Fruit fly (Drosophila melanogaster): Measurements from ENCODE around the gene CG9701.

The CG9701 gene

DNA sequence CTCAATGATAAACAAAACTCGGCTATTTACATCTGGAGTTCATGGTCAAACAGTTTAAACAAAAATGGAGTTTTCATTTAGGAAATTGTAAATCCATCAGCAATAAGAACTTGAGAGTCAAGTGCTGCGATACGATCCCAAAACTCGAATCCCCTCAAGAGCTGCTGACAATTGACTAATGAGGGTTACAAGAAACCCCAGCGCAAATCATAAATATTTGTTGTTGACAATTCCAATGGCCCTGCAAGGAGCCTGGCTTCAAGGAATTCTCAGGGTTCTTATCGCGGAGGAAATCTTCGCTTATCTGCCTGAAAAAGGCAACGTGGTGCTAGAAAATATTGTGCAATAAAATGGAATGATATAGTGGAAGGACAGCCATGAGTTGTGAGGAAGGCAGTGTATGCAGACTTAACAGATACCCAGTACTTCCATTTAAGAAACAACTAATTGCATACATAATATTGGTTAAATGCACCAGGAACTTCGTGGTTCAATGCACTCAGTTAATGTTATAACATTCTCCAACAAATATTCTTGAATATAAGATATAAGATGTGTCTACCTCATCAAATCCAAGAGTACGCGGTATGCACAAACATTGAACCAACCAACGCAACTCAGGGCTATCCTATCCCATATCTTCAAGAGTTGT is 34.8 kb downstream of the CG9701 start (continued):
- TF ChIP-seq CG8944 (GFP tag; optimal IDR thresholded peaks at IDR 0.05) (no peak), dati (GFP tag; IDR thresholded peaks at IDR 0.05) (no peak), abd-A (tag; optimal IDR thresholded peaks at IDR 0.05) (no peak), Xbp1 (GFP tag; optimal IDR thresholded peaks at IDR 0.05) (peak; percentile 42), zen (tag; optimal IDR thresholded peaks at IDR 0.05) (peak; percentile 74)

DNA sequence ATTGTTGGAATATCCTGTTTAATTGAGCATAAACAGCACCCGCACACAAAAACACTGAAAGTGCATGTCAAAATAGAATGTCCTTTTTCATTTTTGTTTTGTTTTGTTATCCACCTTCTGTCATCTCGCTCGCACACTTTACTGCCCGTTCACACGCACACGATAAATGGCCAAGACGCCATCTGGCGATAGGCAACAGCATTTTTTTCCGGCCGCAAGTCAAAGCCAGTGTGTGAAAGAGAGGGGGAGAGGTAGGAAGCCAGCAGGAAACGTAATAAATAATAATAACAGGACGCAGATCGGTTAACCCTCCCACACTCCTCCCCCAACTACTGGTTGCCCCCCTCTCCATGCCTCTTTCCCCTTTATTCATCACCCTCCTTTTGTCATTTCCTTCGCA is 36.5 kb downstream of the CG9701 start:
- TF ChIP-seq Asciz (GFP tag; optimal IDR thresholded peaks at IDR 0.05) (peak; percentile 29), lov (optimal IDR thresholded peaks at IDR 0.05) (no peak), lov (GFP tag; IDR thresholded peaks at IDR 0.05) (peak; percentile 57; the same call in 1 of the 3 replicates), Abd-B (GFP tag; optimal IDR thresholded peaks at IDR 0.05) (no peak), sqz (GFP tag; optimal IDR thresholded peaks at IDR 0.05) (peak; percentile 91), Xbp1 (GFP tag; optimal IDR thresholded peaks at IDR 0.05) (no peak), croc (GFP tag; conservative IDR thresholded peaks at IDR 0.05) (no peak), p53 (GFP tag; optimal IDR thresholded peaks at IDR 0.05) (no peak), CG13424 (tag; optimal IDR thresholded peaks at IDR 0.05) (no peak), Sox100B (GFP tag; optimal IDR thresholded peaks at IDR 0.05) (peak; percentile 26), CG3163 (GFP tag; optimal IDR thresholded peaks at IDR 0.05) (no peak), CG8924 (tag; optimal IDR thresholded peaks at IDR 0.05) (peak; percentile 29), lab (GFP tag; optimal IDR thresholded peaks at IDR 0.05) (peak; percentile 58), Ets65A (GFP tag) (peak; percentile 81), CG10267 (tag; optimal IDR thresholded peaks at IDR 0.05) (peak; percentile 8), dmrt99B (tag; optimal IDR thresholded peaks at IDR 0.05) (no peak), CG11247 (GFP tag; IDR thresholded peaks at IDR 0.05) (peak; percentile 49; the same call in 1 of the 2 replicates), Hmr (GFP tag; optimal IDR thresholded peaks at IDR 0.05) (no peak), Neu2 (GFP tag; optimal IDR thresholded peaks at IDR 0.05; ENCODE audit: borderline replicate concordance) (no peak), Mrtf (GFP tag; IDR thresholded peaks at IDR 0.05) (no peak), CG14050 (GFP tag; IDR thresholded peaks at IDR 0.05) (no peak), CG18476 (GFP tag; optimal IDR thresholded peaks at IDR 0.05) (no peak), crc (GFP tag; optimal IDR thresholded peaks at IDR 0.05) (no peak), CG12391 (tag; optimal IDR thresholded peaks at IDR 0.05) (no peak), rib (GFP tag; IDR thresholded peaks at IDR 0.05) (0 out of 2 replicates have a peak, but pooled peaks have one; percentile 34), fd64A (GFP tag; optimal IDR thresholded peaks at IDR 0.05) (peak; percentile 68), CG9727 (GFP tag; optimal IDR thresholded peaks at IDR 0.05) (peak; percentile 18), HLH54F (GFP tag; optimal IDR thresholded peaks at IDR 0.05) (no peak), vvl (GFP tag; IDR thresholded peaks at IDR 0.05) (peak; percentile 63; the same call in 1 of the 2 replicates), Atf3 (GFP tag; optimal IDR thresholded peaks at IDR 0.05) (no peak), CG4617 (GFP tag; optimal IDR thresholded peaks at IDR 0.05; ENCODE audit: borderline replicate concordance) (no peak), CG2116 (GFP tag; optimal IDR thresholded peaks at IDR 0.05) (peak; percentile 16), Mes4 (GFP tag; optimal IDR thresholded peaks at IDR 0.05) (peak; percentile 38), hkb (optimal IDR thresholded peaks at IDR 0.05) (no peak), hkb (GFP tag; IDR thresholded peaks at IDR 0.05) (peak; percentile 29; the same call in 1 of the 2 replicates), CG2678 (tag; optimal IDR thresholded peaks at IDR 0.05) (peak; percentile 1), hth (optimal IDR thresholded peaks at IDR 0.05) (no peak), nerfin-2 (GFP tag; IDR thresholded peaks at IDR 0.05; ENCODE audit: partially characterized antibody) (no peak), ewg (GFP tag; optimal IDR thresholded peaks at IDR 0.05) (no peak), gcm (GFP tag; optimal IDR thresholded peaks at IDR 0.05) (peak; percentile 32), CG5953 (GFP tag; IDR thresholded peaks at IDR 0.05) (no peak), CG31441 (GFP tag; IDR thresholded peaks at IDR 0.05) (peak; percentile 8; the same call in 1 of the 2 replicates), Xrp1 (GFP tag; IDR thresholded peaks at IDR 0.05) (0 out of 2 replicates have a peak, but pooled peaks have one; percentile 19), Adf1 (GFP tag; IDR thresholded peaks at IDR 0.05) (no peak), Atf6 (GFP tag; IDR thresholded peaks at IDR 0.05) (peak; percentile 39)
